Fruit fly (Drosophila melanogaster) whole organism, embryonic: ENCODE measurements around the gene CG4025.

Experiments
- ATbp ChIP-seq: fragments of 200-800 bp; sonication (Bioruptor generic); optimal IDR thresholded peaks from 2 replicates; lab custom pipeline; 2017; ENCODE audit warnings: missing biosample characterization, mild to moderate bottlenecking, missing genetic modification characterization, missing genetic modification reagents
- Atf3 ChIP-seq: fragments of 200-800 bp; sonication (Bioruptor generic); optimal IDR thresholded peaks from 3 replicates; lab custom pipeline; 2016; ENCODE audit warnings: missing biosample characterization, missing genetic modification characterization
- Awh ChIP-seq: fragments of 200-800 bp; sonication (Bioruptor generic); IDR thresholded peaks from 2 replicates; pipeline ENCODE4, ENCODE4 v1.3.6; 2022; ENCODE audit warnings: missing biosample characterization, missing genetic modification characterization
- CG1024 ChIP-seq: fragments of 200-800 bp; sonication (Bioruptor generic); IDR thresholded peaks from 2 replicates; pipeline ENCODE4 v1.3.6; 2022; ENCODE audit warnings: missing biosample characterization, missing genetic modification characterization
- CG10543 ChIP-seq: fragments of 200-800 bp; sonication (Bioruptor generic); optimal IDR thresholded peaks from 3 replicates; lab custom pipeline; 2017; ENCODE audit warnings: missing biosample characterization, mild to moderate bottlenecking, missing genetic modification characterization, moderate library complexity
- CG10565 ChIP-seq: fragments of 200-800 bp; sonication (Bioruptor generic); optimal IDR thresholded peaks from 3 replicates; lab custom pipeline; 2016; ENCODE audit warnings: missing biosample characterization, mild to moderate bottlenecking, missing genetic modification characterization
- CG11085 ChIP-seq: fragments of 200-800 bp; sonication (Bioruptor generic); IDR thresholded peaks from 2 replicates; pipeline ENCODE4 v1.3.6; 2022; ENCODE audit warnings: missing biosample characterization, missing genetic modification characterization
- CG14710 ChIP-seq: fragments of 200-800 bp; sonication (Bioruptor generic); optimal IDR thresholded peaks from 3 replicates; lab custom pipeline; 2019; ENCODE audit warnings: missing biosample characterization, mild to moderate bottlenecking, missing genetic modification characterization, moderate library complexity
- CG17912 ChIP-seq: fragments of 200-800 bp; sonication (Bioruptor generic); optimal IDR thresholded peaks from 2 replicates; lab custom pipeline; 2018; ENCODE audit warnings: missing biosample characterization, mild to moderate bottlenecking, missing genetic modification characterization
- CG2129 ChIP-seq: fragments of 200-800 bp; sonication (Bioruptor generic); IDR thresholded peaks from 2 replicates; pipeline ENCODE4 v1.3.6; 2022; ENCODE audit warnings: missing biosample characterization, missing genetic modification characterization; ENCODE audit not compliant: partially characterized antibody
- CG30020 ChIP-seq: fragments of 200-800 bp; optimal IDR thresholded peaks from 2 replicates; lab custom pipeline; 2019; ENCODE audit warnings: missing biosample characterization, mild to moderate bottlenecking, missing genetic modification characterization, moderate library complexity
- CG31365 ChIP-seq: fragments of 200-800 bp; sonication (Bioruptor generic); optimal IDR thresholded peaks from 2 replicates; lab custom pipeline; 2018; ENCODE audit warnings: missing biosample characterization, mild to moderate bottlenecking, missing genetic modification characterization
- CG31388 ChIP-seq: fragments of 200-800 bp; sonication (Bioruptor generic); optimal IDR thresholded peaks from 2 replicates; lab custom pipeline; 2016; ENCODE audit warnings: missing biosample characterization, missing genetic modification characterization
- CG32767 ChIP-seq: fragments of 200-800 bp; sonication (Bioruptor generic); IDR thresholded peaks from 2 replicates; pipeline ENCODE4 v1.3.6; 2022; ENCODE audit warnings: missing biosample characterization, missing genetic modification characterization
- CG33557 ChIP-seq: fragments of 200-800 bp; sonication (Bioruptor generic); optimal IDR thresholded peaks from 2 replicates; lab custom pipeline; 2019; ENCODE audit warnings: missing biosample characterization, mild to moderate bottlenecking, missing genetic modification characterization, moderate library complexity
- CG3995 ChIP-seq: fragments of 200-800 bp; sonication (Bioruptor generic); optimal IDR thresholded peaks from 3 replicates; lab custom pipeline; 2016; ENCODE audit warnings: missing biosample characterization, missing genetic modification characterization
- CG4854 ChIP-seq: fragments of 200-800 bp; sonication (Bioruptor generic); optimal IDR thresholded peaks from 2 replicates; lab custom pipeline; 2016; ENCODE audit warnings: missing biosample characterization, missing genetic modification characterization, inconsistent platforms
- CG5180 ChIP-seq: fragments of 200-800 bp; sonication (Bioruptor generic); optimal IDR thresholded peaks from 3 replicates; lab custom pipeline; 2017; ENCODE audit warnings: missing biosample characterization, missing genetic modification characterization, mild to moderate bottlenecking, moderate library complexity, missing genetic modification reagents
- CG5245 ChIP-seq: fragments of 200-800 bp; sonication (Bioruptor generic); optimal IDR thresholded peaks from 3 replicates; lab custom pipeline; 2016; ENCODE audit warnings: missing biosample characterization, missing genetic modification characterization
- CG6272 ChIP-seq: fragments of 200-800 bp; sonication (Bioruptor generic); IDR thresholded peaks from 2 replicates; pipeline ENCODE4 v1.3.6; 2022; ENCODE audit warnings: missing biosample characterization, missing genetic modification characterization
- CG6854 ChIP-seq: fragments of 200-800 bp; sonication (Bioruptor generic); optimal IDR thresholded peaks from 3 replicates; lab custom pipeline; 2017; ENCODE audit warnings: missing biosample characterization, mild to moderate bottlenecking, missing genetic modification characterization
- CG9727 ChIP-seq: fragments of 200-800 bp; sonication (Bioruptor generic); optimal IDR thresholded peaks from 3 replicates; lab custom pipeline; 2017; ENCODE audit warnings: missing biosample characterization, mild to moderate bottlenecking, missing genetic modification characterization
- CG9817 ChIP-seq: fragments of 200-800 bp; sonication (Bioruptor generic); optimal IDR thresholded peaks from 2 replicates; lab custom pipeline; 2018; ENCODE audit warnings: missing biosample characterization, mild to moderate bottlenecking, missing genetic modification characterization, moderate library complexity
- CG9876 ChIP-seq: fragments of 200-800 bp; sonication (Bioruptor generic); optimal IDR thresholded peaks from 2 replicates; lab custom pipeline; 2016; ENCODE audit warnings: missing biosample characterization, missing genetic modification characterization
- CG9932 ChIP-seq: fragments of 200-800 bp; sonication (Bioruptor generic); IDR thresholded peaks from 2 replicates; pipeline ENCODE4 v1.3.6; 2022; ENCODE audit warnings: missing biosample characterization, missing genetic modification characterization
- Dad ChIP-seq: fragments of 200-800 bp; sonication (Bioruptor generic); optimal IDR thresholded peaks from 3 replicates; lab custom pipeline; 2016; ENCODE audit warnings: missing biosample characterization, missing genetic modification characterization
- HLH3B ChIP-seq: fragments of 200-800 bp; sonication (Bioruptor generic); IDR thresholded peaks from 2 replicates; pipeline ENCODE4 v1.3.6; 2022; ENCODE audit warnings: missing biosample characterization, missing genetic modification characterization
- NC2α ChIP-seq: fragments of 200-800 bp; sonication (Bioruptor generic); optimal IDR thresholded peaks from 2 replicates; lab custom pipeline; 2016; ENCODE audit warnings: missing biosample characterization, missing genetic modification characterization
- Oli ChIP-seq: fragments of 200-800 bp; sonication (Bioruptor generic); optimal IDR thresholded peaks from 2 replicates; lab custom pipeline; 2018; ENCODE audit warnings: missing biosample characterization, mild to moderate bottlenecking, missing genetic modification characterization, moderate library complexity
- PHDP ChIP-seq: fragments of 200-800 bp; sonication (Bioruptor generic); optimal IDR thresholded peaks from 3 replicates; lab custom pipeline; 2018; ENCODE audit warnings: missing biosample characterization, mild to moderate bottlenecking, missing genetic modification characterization, moderate library complexity
- Six4 ChIP-seq: fragments of 200-800 bp; sonication (Bioruptor generic); optimal IDR thresholded peaks from 2 replicates; lab custom pipeline; 2016; ENCODE audit warnings: missing biosample characterization, missing genetic modification characterization
- crc ChIP-seq: fragments of 200-800 bp; sonication (Bioruptor generic); optimal IDR thresholded peaks from 2 replicates; lab custom pipeline; 2016; ENCODE audit warnings: missing biosample characterization, missing genetic modification characterization
- croc ChIP-seq: fragments of 200-800 bp; sonication (Bioruptor generic); conservative IDR thresholded peaks from 3 replicates; pipeline ENCODE4 v1.3.6; 2022; ENCODE audit warnings: missing biosample characterization, missing genetic modification characterization
- da ChIP-seq: fragments of 200-800 bp; sonication (Bioruptor generic); optimal IDR thresholded peaks from 2 replicates; lab custom pipeline; 2016; ENCODE audit warnings: missing biosample characterization, missing genetic modification characterization
- dmrt11E ChIP-seq: fragments of 200-800 bp; sonication (Bioruptor generic); optimal IDR thresholded peaks from 3 replicates; lab custom pipeline; 2018; ENCODE audit warnings: missing biosample characterization, mild to moderate bottlenecking, missing genetic modification characterization, moderate library complexity
- esg ChIP-seq: fragments of 200-800 bp; sonication (Bioruptor generic); conservative IDR thresholded peaks from 2 replicates; pipeline ENCODE4 v1.3.6; 2022; ENCODE audit warnings: missing biosample characterization, missing genetic modification characterization
- exex ChIP-seq: fragments of 200-800 bp; sonication (Bioruptor generic); optimal IDR thresholded peaks from 4 replicates; lab custom pipeline; 2018; ENCODE audit warnings: missing biosample characterization, mild to moderate bottlenecking, missing genetic modification characterization, moderate library complexity
- fu2 ChIP-seq: fragments of 200-800 bp; sonication (Bioruptor generic); optimal IDR thresholded peaks from 2 replicates; lab custom pipeline; 2016; ENCODE audit warnings: missing biosample characterization, missing genetic modification characterization
- gcm2 ChIP-seq: fragments of 200-800 bp; sonication (Bioruptor generic); optimal IDR thresholded peaks from 2 replicates; lab custom pipeline; 2016; ENCODE audit warnings: missing biosample characterization, missing genetic modification characterization
- h ChIP-seq: fragments of >200 bp; optimal IDR thresholded peaks from 2 replicates; lab custom pipeline; 2017
- lola ChIP-seq, 3 experiments: fragments of >200 bp in 2 of 3; fragments of 200-800 bp in 1 of 3; sonication (Bioruptor generic) in 1 of 3; optimal IDR thresholded peaks; 2 replicates each; lab custom pipeline; 2017 to 2019; ENCODE audit warnings: missing biosample characterization in 3 of 3, missing genetic modification characterization in 3 of 3, mild to moderate bottlenecking in 1 of 3, moderate library complexity in 1 of 3
- mld ChIP-seq: fragments of 200-800 bp; sonication (Bioruptor generic); IDR thresholded peaks from 3 replicates; pipeline ENCODE4 v1.3.6; 2022; ENCODE audit warnings: missing biosample characterization, missing genetic modification characterization; ENCODE audit not compliant: partially characterized antibody
- pb ChIP-seq: fragments of 200-800 bp; sonication (Bioruptor generic); optimal IDR thresholded peaks from 3 replicates; lab custom pipeline; 2016; ENCODE audit warnings: missing biosample characterization, missing genetic modification characterization
- psq ChIP-seq: fragments of 200-800 bp; sonication (Bioruptor generic); optimal IDR thresholded peaks from 2 replicates; lab custom pipeline; 2017; ENCODE audit warnings: missing biosample characterization, missing genetic modification characterization
- pzg ChIP-seq: fragments of 200-800 bp; sonication (Bioruptor generic); optimal IDR thresholded peaks from 3 replicates; lab custom pipeline; 2018; ENCODE audit warnings: missing biosample characterization, mild to moderate bottlenecking, missing genetic modification characterization, moderate library complexity
- sisA ChIP-seq: fragments of 200-800 bp; sonication (Bioruptor generic); IDR thresholded peaks from 2 replicates; pipeline ENCODE4 v1.3.6; 2022; ENCODE audit warnings: missing biosample characterization, missing genetic modification characterization
- sr ChIP-seq: fragments of 200-800 bp; sonication (Bioruptor generic); IDR thresholded peaks from 3 replicates; pipeline ENCODE4 v1.3.6; 2022; ENCODE audit warnings: missing biosample characterization, missing genetic modification characterization
- wor ChIP-seq: fragments of 200-800 bp; sonication (Bioruptor generic); IDR thresholded peaks from 2 replicates; pipeline ENCODE4 v1.3.6; 2022; ENCODE audit warnings: missing biosample characterization, missing genetic modification characterization
- zen2 ChIP-seq: fragments of 200-800 bp; sonication (Bioruptor generic); IDR thresholded peaks from 3 replicates; pipeline ENCODE4 v1.3.6; 2022; ENCODE audit warnings: missing biosample characterization, missing genetic modification characterization; ENCODE audit not compliant: partially characterized antibody

Gene CG4025

DNA sequence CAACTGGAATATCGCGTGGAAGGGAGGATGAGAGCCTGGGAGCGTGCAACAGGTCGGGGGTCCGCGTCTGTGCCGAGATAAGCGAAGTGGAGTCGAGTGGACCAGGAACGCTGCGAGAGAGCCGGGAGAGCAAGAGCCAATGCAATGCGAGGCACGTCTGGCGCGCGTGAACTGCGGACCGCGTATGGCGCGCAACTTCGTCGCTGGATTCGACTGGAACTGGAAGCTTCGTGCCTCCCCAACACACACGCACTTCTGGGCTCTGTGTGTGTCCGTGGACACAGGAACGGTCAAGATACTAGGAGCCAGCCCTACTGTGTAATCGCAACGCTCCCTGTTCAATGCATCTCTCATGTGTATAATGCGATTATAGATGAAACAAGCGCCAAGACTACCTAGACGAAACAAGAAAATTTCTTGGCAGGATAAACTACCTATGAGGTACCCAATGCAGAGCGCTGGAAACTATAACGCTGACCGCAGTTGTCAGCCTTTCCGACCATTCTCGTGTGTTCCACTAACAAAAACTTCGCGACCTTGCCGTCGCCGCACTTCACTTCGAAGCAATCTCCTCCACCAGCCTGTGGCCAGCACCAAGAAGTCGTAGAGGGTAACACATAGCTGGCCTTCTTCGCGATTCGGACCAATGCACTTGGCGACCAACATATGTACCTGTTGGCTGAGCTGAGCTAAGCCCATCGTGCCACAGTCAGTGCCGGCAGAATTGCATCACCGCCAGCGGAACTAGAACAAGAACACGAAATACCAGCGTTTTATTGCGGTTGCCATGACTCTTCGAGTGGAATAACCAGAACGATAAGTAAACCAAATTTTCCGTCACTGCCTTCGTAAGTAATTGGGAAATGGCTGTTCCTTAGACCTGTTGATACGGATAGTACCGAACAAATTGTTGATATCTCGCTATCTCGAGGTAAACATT, 4.6 kb upstream of the CG4025 start, which contains the start of gene Rtca (continued):
- TF ChIP-seq CG6854 (peak; percentile 68), CG10543 (GFP tag; lab: Kevin White, UChicago) (peak; percentile 58), NC2α (peak; percentile 38), CG2129 (GFP tag; lab: Robert Waterston, UW) (no peak), psq (no peak), CG17912 (GFP tag; lab: Kevin White, UChicago) (no peak), Dad (GFP tag; lab: Kevin White, UChicago) (peak; percentile 56), sisA (GFP tag; lab: Robert Waterston, UW) (peak; percentile 65), gcm2 (peak; percentile 18), CG32767 (GFP tag; lab: Robert Waterston, UW) (no peak), zen2 (GFP tag; lab: Robert Waterston, UW) (no peak), Atf3 (GFP tag; lab: Kevin White, UChicago) (no peak), dmrt11E (tag; lab: Kevin White, UChicago) (peak; percentile 16), mld (GFP tag; lab: Robert Waterston, UW) (no peak), CG9876 (GFP tag; lab: Kevin White, UChicago) (peak; percentile 25), wor (GFP tag; lab: Robert Waterston, UW) (peak; percentile 37; the same call in 1 of the 2 replicates), h (lab: Kevin White, UChicago) (no peak), Six4 (GFP tag; lab: Kevin White, UChicago) (peak; percentile 33), PHDP (tag; lab: Kevin White, UChicago) (peak; percentile 66), CG4854 (peak; percentile 39), esg (GFP tag; lab: Robert Waterston, UW) (peak; percentile 72), crc (GFP tag; lab: Kevin White, UChicago) (peak; percentile 47), da (GFP tag; lab: Kevin White, UChicago) (no peak), CG5180 (GFP tag; lab: Kevin White, UChicago) (peak; percentile 41), sr (GFP tag; lab: Robert Waterston, UW) (no peak), CG1024 (GFP tag; lab: Robert Waterston, UW) (no peak), CG33557 (GFP tag; lab: Kevin White, UChicago) (no peak), CG6272 (GFP tag; lab: Robert Waterston, UW) (0 out of 2 replicates have a peak, but pooled peaks have one; percentile 17), CG11085 (GFP tag; lab: Robert Waterston, UW) (no peak), Awh (GFP tag; lab: Robert Waterston, UW) (no peak), ATbp (GFP tag; lab: Kevin White, UChicago) (peak; percentile 49), CG14710 (tag; lab: Kevin White, UChicago) (peak; percentile 30), CG9932 (GFP tag; lab: Robert Waterston, UW) (peak; percentile 51; the same call in 1 of the 2 replicates), Oli (tag; lab: Kevin White, UChicago) (peak; percentile 77), exex (no peak), CG10565 (GFP tag; lab: Kevin White, UChicago) (no peak), CG9727 (GFP tag; lab: Kevin White, UChicago) (peak; percentile 62), CG5245 (peak; percentile 18), croc (GFP tag; lab: Robert Waterston, UW) (0 out of 3 replicates have a peak, but pooled peaks have one; percentile 18), CG9817 (tag; lab: Kevin White, UChicago) (peak; percentile 54), CG31388 (GFP tag; lab: Kevin White, UChicago) (no peak), HLH3B (peak; percentile 79), CG30020 (tag; lab: Kevin White, UChicago) (no peak), fu2 (GFP tag; lab: Kevin White, UChicago) (peak; percentile 35), pb (GFP tag; lab: Kevin White, UChicago) (peak; percentile 46), CG31365 (tag; lab: Kevin White, UChicago) (peak; percentile 16), pzg (GFP tag; lab: Kevin White, UChicago) (peak; percentile 0), lola (GFP tag; optimal IDR thresholded peaks at IDR 0.05; lab: Kevin White, UChicago) (peak in 1 of 3 experiments; percentile 41), CG3995 (no peak)
